Worm (Caenorhabditis elegans) whole organism, L3 larva: ENCODE results near the gene moa-1.
A peak's percentile ranks its signal among the peaks of the same experiment; 100 is the strongest.

ENCODE experiments used
- aly-2 ChIP-seq: fragments of 150-350 bp; optimal IDR thresholded peaks from 2 replicates; lab custom pipeline; 2014; ENCODE audit warnings: missing biosample characterization, missing genetic modification characterization
- ceh-82 ChIP-seq: fragments of 150-350 bp; optimal IDR thresholded peaks from 2 replicates; lab custom pipeline; 2014; ENCODE audit warnings: missing biosample characterization, missing genetic modification characterization
- elt-2 ChIP-seq: sonication (generic microtip); optimal IDR thresholded peaks from 2 replicates; lab custom pipeline; 2016; ENCODE audit warnings: missing genetic modification reagents, mild to moderate bottlenecking, missing genetic modification characterization, missing compliant biosample characterization
- fos-1 ChIP-seq: fragments of 150-350 bp; optimal IDR thresholded peaks from 2 replicates; lab custom pipeline; 2014; ENCODE audit warnings: missing biosample characterization, missing genetic modification characterization
- lin-15B ChIP-seq: fragments of 150-350 bp; optimal IDR thresholded peaks from 2 replicates; lab custom pipeline; 2014; ENCODE audit warnings: missing biosample characterization, missing genetic modification characterization
- ztf-4 ChIP-seq: fragments of 150-350 bp; optimal IDR thresholded peaks from 2 replicates; lab custom pipeline; 2014; ENCODE audit warnings: missing biosample characterization, missing genetic modification characterization

ce11 chrIII:1962552-1962951 lies 7.2 kb downstream of the moa-1 start:
- TF ChIP-seq aly-2 (tag; lab: Kevin White, UChicago) (no peak), elt-2 (peak; percentile 41), lin-15B (no peak), fos-1 (tag; lab: Kevin White, UChicago) (no peak), ceh-82 (tag; lab: Kevin White, UChicago) (no peak), ztf-4 (tag; lab: Kevin White, UChicago) (no peak)
